Worm (Caenorhabditis elegans) whole organism, mixed stage, embryonic: ENCODE measurements around the gene mecr-1.

Experiments used
- bed-3 ChIP-seq: fragments of 200-800 bp; sonication (Bioruptor generic); optimal IDR thresholded peaks from 3 replicates; lab custom pipeline; 2018; ENCODE audit warnings: mild to moderate bottlenecking, missing genetic modification characterization, moderate library complexity, missing compliant biosample characterization
- blmp-1 ChIP-seq: fragments of 150-350 bp; optimal IDR thresholded peaks from 2 replicates; lab custom pipeline; 2014; ENCODE audit warnings: missing biosample characterization, missing genetic modification characterization
- ceh-39 ChIP-seq: fragments of 150-350 bp; optimal IDR thresholded peaks from 2 replicates; lab custom pipeline; 2014; ENCODE audit warnings: missing biosample characterization, missing genetic modification characterization
- ceh-83 ChIP-seq: fragments of 200-800 bp; sonication (Bioruptor generic); optimal IDR thresholded peaks from 2 replicates; lab custom pipeline; 2018; ENCODE audit warnings: mild to moderate bottlenecking, missing genetic modification characterization, missing compliant biosample characterization
- ces-1 ChIP-seq: fragments of 150-350 bp; optimal IDR thresholded peaks from 2 replicates; lab custom pipeline; 2014; ENCODE audit warnings: missing biosample characterization, missing genetic modification reagents, missing genetic modification characterization
- drap-1 ChIP-seq: fragments of 200-800 bp; sonication (Bioruptor generic); optimal IDR thresholded peaks from 3 replicates; lab custom pipeline; 2018; ENCODE audit warnings: mild to moderate bottlenecking, missing genetic modification characterization, missing compliant biosample characterization
- elt-1 ChIP-seq: sonication (generic microtip); optimal IDR thresholded peaks from 2 replicates; lab custom pipeline; 2017; ENCODE audit warnings: missing genetic modification characterization, mild to moderate bottlenecking, missing compliant biosample characterization, antibody characterized with exemption, moderate library complexity, borderline replicate concordance; ENCODE audit not compliant: insufficient read depth
- elt-3 ChIP-seq: fragments of 150-350 bp; optimal IDR thresholded peaks from 2 replicates; lab custom pipeline; 2014; ENCODE audit warnings: missing biosample characterization, missing genetic modification characterization
- flh-1 ChIP-seq: fragments of 200-800 bp; sonication (Bioruptor generic); optimal IDR thresholded peaks from 2 replicates; lab custom pipeline; 2018; ENCODE audit warnings: mild to moderate bottlenecking, missing genetic modification characterization, moderate library complexity, missing compliant biosample characterization
- ham-2 ChIP-seq: fragments of 200-800 bp; sonication (Bioruptor generic); optimal IDR thresholded peaks from 2 replicates; lab custom pipeline; 2018; ENCODE audit warnings: mild to moderate bottlenecking, missing genetic modification characterization, missing compliant biosample characterization
- hlh-1 ChIP-seq: fragments of 150-350 bp; optimal IDR thresholded peaks from 2 replicates; lab custom pipeline; 2014; ENCODE audit warnings: missing biosample characterization, missing genetic modification reagents, missing genetic modification characterization
- lin-13 ChIP-seq: fragments of 150-350 bp; optimal IDR thresholded peaks from 2 replicates; lab custom pipeline; 2014; ENCODE audit warnings: missing biosample characterization, missing genetic modification characterization
- lin-32 ChIP-seq: fragments of 200-800 bp; sonication (Bioruptor generic); optimal IDR thresholded peaks from 2 replicates; lab custom pipeline; 2018; ENCODE audit warnings: mild to moderate bottlenecking, missing genetic modification characterization, missing compliant biosample characterization
- mab-5 ChIP-seq: fragments of 150-350 bp; optimal IDR thresholded peaks from 2 replicates; lab custom pipeline; 2014; ENCODE audit warnings: missing biosample characterization, missing genetic modification characterization
- nhr-12 ChIP-seq: fragments of 150-350 bp; optimal IDR thresholded peaks from 2 replicates; lab custom pipeline; 2014; ENCODE audit warnings: missing biosample characterization, missing genetic modification characterization
- nhr-2 ChIP-seq: fragments of 150-350 bp; optimal IDR thresholded peaks from 2 replicates; lab custom pipeline; 2014; ENCODE audit warnings: missing biosample characterization, missing genetic modification characterization
- nhr-237 ChIP-seq: fragments of 150-350 bp; optimal IDR thresholded peaks from 2 replicates; lab custom pipeline; 2014; ENCODE audit warnings: missing biosample characterization, missing genetic modification characterization
- sem-2 ChIP-seq: fragments of 200-800 bp; sonication (Bioruptor generic); optimal IDR thresholded peaks from 2 replicates; lab custom pipeline; 2018; ENCODE audit warnings: mild to moderate bottlenecking, missing genetic modification characterization, missing compliant biosample characterization
- snpc-4 ChIP-seq: fragments of 150-350 bp; optimal IDR thresholded peaks from 2 replicates; lab custom pipeline; 2014; ENCODE audit warnings: missing biosample characterization, missing genetic modification characterization
- sptf-1 ChIP-seq: sonication (generic microtip); optimal IDR thresholded peaks from 2 replicates; lab custom pipeline; 2017; ENCODE audit warnings: mild to moderate bottlenecking, missing genetic modification characterization, moderate library complexity, missing compliant biosample characterization
- unc-120 ChIP-seq: sonication (generic microtip); optimal IDR thresholded peaks from 2 replicates; lab custom pipeline; 2017; ENCODE audit warnings: missing genetic modification characterization, missing compliant biosample characterization; ENCODE audit not compliant: poor library complexity, severe bottlenecking
- unc-39 ChIP-seq: fragments of 150-350 bp; optimal IDR thresholded peaks from 2 replicates; lab custom pipeline; 2014; ENCODE audit warnings: missing biosample characterization, missing genetic modification characterization
- unc-62 ChIP-seq: fragments of 150-350 bp; optimal IDR thresholded peaks from 2 replicates; lab custom pipeline; 2014; ENCODE audit warnings: missing biosample characterization, missing genetic modification reagents, missing genetic modification characterization
- zip-8 ChIP-seq: fragments of 150-350 bp; optimal IDR thresholded peaks from 2 replicates; lab custom pipeline; 2014; ENCODE audit warnings: missing biosample characterization, missing genetic modification characterization

The mecr-1 gene

ce11 chrII:13188084-13188483 is 970 bp upstream of the mecr-1 start:
- no peak for TF ChIP-seq nhr-2 (tag; lab: Kevin White, UChicago)
- TF ChIP-seq ces-1 (GFP tag; lab: Kevin White, UChicago): no peak
- no peak for TF ChIP-seq ceh-83 (GFP tag; lab: Kevin White, UChicago)
- TF ChIP-seq nhr-237 (tag; lab: Kevin White, UChicago): no peak
- no peak for TF ChIP-seq lin-32 (GFP tag; lab: Kevin White, UChicago)
- no peak for TF ChIP-seq zip-8 (tag; lab: Kevin White, UChicago)
- no peak for TF ChIP-seq bed-3 (GFP tag; lab: Kevin White, UChicago)
- TF ChIP-seq unc-39 (tag; lab: Kevin White, UChicago): no peak

ce11 chrII:13184129-13184528 is 3.0 kb downstream of the mecr-1 start, which contains the start of gene W09H1.3:
Gene W09H1.3, plus strand, starts transcription at chrII:13184429.
- TF ChIP-seq elt-1 (tag; lab: Kevin White, UChicago) (no peak), nhr-237 (tag; lab: Kevin White, UChicago) (no peak), lin-32 (GFP tag; lab: Kevin White, UChicago) (no peak), blmp-1 (tag; lab: Kevin White, UChicago) (no peak), nhr-2 (tag; lab: Kevin White, UChicago) (no peak), ham-2 (no peak), hlh-1 (no peak), sem-2 (GFP tag; lab: Kevin White, UChicago) (no peak), unc-39 (tag; lab: Kevin White, UChicago) (no peak), snpc-4 (no peak), unc-120 (tag; lab: Kevin White, UChicago) (no peak), ceh-39 (tag; lab: Kevin White, UChicago) (no peak), bed-3 (GFP tag; lab: Kevin White, UChicago) (no peak), ceh-83 (GFP tag; lab: Kevin White, UChicago) (no peak), nhr-12 (no peak)

ce11 chrII:13183228-13183755 is 3.8 kb downstream of the mecr-1 start, which contains the start of the genes W09H1.4 and his-73:
Gene W09H1.4, plus strand, starts transcription at chrII:13183528.
Gene his-73, plus strand, starts transcription at chrII:13183705.
- no peak for TF ChIP-seq ceh-39 (tag; lab: Kevin White, UChicago)
- no peak for TF ChIP-seq ceh-83 (GFP tag; lab: Kevin White, UChicago)
- no peak for TF ChIP-seq elt-3 (tag; lab: Kevin White, UChicago)
- no peak for TF ChIP-seq sptf-1

- TF ChIP-seq elt-3 (tag; lab: Kevin White, UChicago) (no peak), unc-120 (tag; lab: Kevin White, UChicago) (no peak), unc-39 (tag; lab: Kevin White, UChicago) (no peak), snpc-4 (no peak)
- TF ChIP-seq, all 35 proteins: peak for 0
Measured at ce11 chrII:13181465-13181864, 5.6 kb downstream of the mecr-1 start, which contains the start of gene W09H1.1. Gene W09H1.1, minus strand, starts transcription at chrII:13181565.

- TF ChIP-seq nhr-2 (tag; lab: Kevin White, UChicago): no peak
- no peak for TF ChIP-seq nhr-12
- no peak for TF ChIP-seq ceh-39 (tag; lab: Kevin White, UChicago)
- no peak for TF ChIP-seq flh-1 (GFP tag; lab: Kevin White, UChicago)
- no peak for TF ChIP-seq drap-1 (GFP tag; lab: Kevin White, UChicago)
- no peak for TF ChIP-seq mab-5 (tag; lab: Kevin White, UChicago)
Measured at ce11 chrII:13174435-13174834, 12.7 kb downstream of the mecr-1 start.

- TF ChIP-seq snpc-4 (no peak), blmp-1 (tag; lab: Kevin White, UChicago) (no peak), lin-13 (tag; lab: Kevin White, UChicago) (no peak)
Measured at ce11 chrII:13170696-13171095, 16.4 kb downstream of the mecr-1 start.

- TF ChIP-seq nhr-12 (no peak), zip-8 (tag; lab: Kevin White, UChicago) (peak; percentile 32), ces-1 (GFP tag; lab: Kevin White, UChicago) (no peak), bed-3 (GFP tag; lab: Kevin White, UChicago) (no peak), blmp-1 (tag; lab: Kevin White, UChicago) (peak; percentile 79), elt-3 (tag; lab: Kevin White, UChicago) (no peak), unc-62 (GFP tag; lab: Kevin White, UChicago) (no peak), mab-5 (tag; lab: Kevin White, UChicago) (no peak), drap-1 (GFP tag; lab: Kevin White, UChicago) (no peak), ceh-39 (tag; lab: Kevin White, UChicago) (no peak), ceh-83 (GFP tag; lab: Kevin White, UChicago) (no peak)
Measured at ce11 chrII:13167493-13167892, 19.6 kb downstream of the mecr-1 start.
